Worm (Caenorhabditis elegans) whole organism, L3 larva: Measurements from ENCODE around the gene nhr-218.

Experiments used
- R02D3.7 ChIP-seq: fragments of 150-350 bp; optimal IDR thresholded peaks from 2 replicates; lab custom pipeline; 2014; ENCODE audit warnings: missing biosample characterization, missing genetic modification characterization
- ZK546.5 ChIP-seq: sonication (generic microtip); optimal IDR thresholded peaks from 2 replicates; lab custom pipeline; 2017; ENCODE audit warnings: missing biosample characterization, missing genetic modification characterization
- aly-2 ChIP-seq: fragments of 150-350 bp; optimal IDR thresholded peaks from 2 replicates; lab custom pipeline; 2014; ENCODE audit warnings: missing biosample characterization, missing genetic modification characterization
- ama-1 ChIP-seq: fragments of 150-350 bp; optimal IDR thresholded peaks from 2 replicates; lab custom pipeline; 2018
- ceh-28 ChIP-seq: fragments of 150-350 bp; optimal IDR thresholded peaks from 2 replicates; lab custom pipeline; 2014; ENCODE audit warnings: missing biosample characterization, missing genetic modification reagents, missing genetic modification characterization
- ceh-82 ChIP-seq: fragments of 150-350 bp; optimal IDR thresholded peaks from 2 replicates; lab custom pipeline; 2014; ENCODE audit warnings: missing biosample characterization, missing genetic modification characterization
- daf-12 ChIP-seq: fragments of 150-350 bp; optimal IDR thresholded peaks from 2 replicates; lab custom pipeline; 2014; ENCODE audit warnings: missing biosample characterization, missing genetic modification reagents, missing genetic modification characterization
- egl-27 ChIP-seq: sonication (generic microtip); optimal IDR thresholded peaks from 4 replicates; lab custom pipeline; 2017; ENCODE audit warnings: missing biosample characterization, missing genetic modification reagents, missing genetic modification characterization
- elt-1 ChIP-seq: fragments of 150-350 bp; optimal IDR thresholded peaks from 2 replicates; lab custom pipeline; 2014; ENCODE audit warnings: missing biosample characterization, missing genetic modification characterization
- elt-2 ChIP-seq: sonication (generic microtip); optimal IDR thresholded peaks from 2 replicates; lab custom pipeline; 2016; ENCODE audit warnings: missing genetic modification reagents, mild to moderate bottlenecking, missing genetic modification characterization, missing compliant biosample characterization
- elt-3 ChIP-seq, 3 experiments: fragments of 150-350 bp in 1 of 3; sonication (generic microtip) in 2 of 3; optimal IDR thresholded peaks; 2 replicates in 2 of 3; 4 replicates in 1 of 3; lab custom pipeline; 2014 to 2017; ENCODE audit warnings: missing biosample characterization in 3 of 3, missing genetic modification characterization in 3 of 3
- fkh-10 ChIP-seq: sonication (generic microtip); optimal IDR thresholded peaks from 2 replicates; lab custom pipeline; 2017; ENCODE audit warnings: missing biosample characterization, missing genetic modification reagents, missing genetic modification characterization
- fos-1 ChIP-seq: fragments of 150-350 bp; optimal IDR thresholded peaks from 2 replicates; lab custom pipeline; 2014; ENCODE audit warnings: missing biosample characterization, missing genetic modification characterization
- jun-1 ChIP-seq: fragments of 150-350 bp; optimal IDR thresholded peaks from 2 replicates; lab custom pipeline; 2014; ENCODE audit warnings: missing biosample characterization, missing genetic modification reagents, missing genetic modification characterization
- lin-39 ChIP-seq: fragments of 150-350 bp; optimal IDR thresholded peaks from 2 replicates; lab custom pipeline; 2018; ENCODE audit warnings: missing biosample characterization, missing genetic modification reagents, missing genetic modification characterization
- lsy-12 ChIP-seq: sonication (generic microtip); optimal IDR thresholded peaks from 2 replicates; lab custom pipeline; 2016; ENCODE audit warnings: mild to moderate bottlenecking, missing genetic modification characterization, missing compliant biosample characterization
- mdl-1 ChIP-seq: fragments of 150-350 bp; optimal IDR thresholded peaks from 2 replicates; lab custom pipeline; 2014; ENCODE audit warnings: missing biosample characterization, missing genetic modification characterization
- mml-1 ChIP-seq: fragments of 150-350 bp; sonication (generic microtip); optimal IDR thresholded peaks from 3 replicates; lab custom pipeline; 2014; ENCODE audit warnings: missing biosample characterization, missing genetic modification characterization
- nhr-12 ChIP-seq: fragments of 150-350 bp; optimal IDR thresholded peaks from 2 replicates; lab custom pipeline; 2014; ENCODE audit warnings: missing biosample characterization, missing genetic modification characterization
- nhr-23 ChIP-seq: fragments of 150-350 bp; optimal IDR thresholded peaks from 2 replicates; lab custom pipeline; 2014; ENCODE audit warnings: missing biosample characterization, missing genetic modification reagents, missing genetic modification characterization
- nhr-237 ChIP-seq: fragments of 150-350 bp; optimal IDR thresholded peaks from 2 replicates; lab custom pipeline; 2014; ENCODE audit warnings: missing biosample characterization, missing genetic modification characterization
- nhr-25 ChIP-seq: sonication (generic microtip); optimal IDR thresholded peaks from 2 replicates; lab custom pipeline; 2017; ENCODE audit warnings: missing biosample characterization, missing genetic modification characterization
- nhr-28 ChIP-seq: fragments of 150-350 bp; optimal IDR thresholded peaks from 2 replicates; lab custom pipeline; 2014; ENCODE audit warnings: missing biosample characterization, missing genetic modification characterization
- nhr-67 ChIP-seq: fragments of 150-350 bp; optimal IDR thresholded peaks from 2 replicates; lab custom pipeline; 2014; ENCODE audit warnings: missing biosample characterization, missing genetic modification characterization
- nhr-76 ChIP-seq: fragments of 150-350 bp; sonication (generic microtip); optimal IDR thresholded peaks from 5 replicates; lab custom pipeline; 2014; ENCODE audit warnings: missing biosample characterization, missing genetic modification characterization
- nhr-77 ChIP-seq: fragments of 150-350 bp; optimal IDR thresholded peaks from 2 replicates; lab custom pipeline; 2014; ENCODE audit warnings: missing biosample characterization, missing genetic modification characterization
- pha-4 ChIP-seq: fragments of 150-350 bp; optimal IDR thresholded peaks from 2 replicates; lab custom pipeline; 2014; ENCODE audit warnings: missing biosample characterization, missing genetic modification reagents, missing genetic modification characterization
- pqm-1 ChIP-seq: fragments of 150-350 bp; optimal IDR thresholded peaks from 2 replicates; lab custom pipeline; 2017; ENCODE audit warnings: missing biosample characterization, missing genetic modification characterization, inconsistent platforms
- sea-2 ChIP-seq: fragments of 150-350 bp; sonication (generic microtip); optimal IDR thresholded peaks from 4 replicates; lab custom pipeline; 2014; ENCODE audit warnings: missing biosample characterization, missing genetic modification reagents, missing genetic modification characterization
- skn-1 ChIP-seq: fragments of 150-350 bp; optimal IDR thresholded peaks from 2 replicates; lab custom pipeline; 2014; ENCODE audit warnings: missing biosample characterization, missing genetic modification characterization
- snpc-4 ChIP-seq: fragments of 150-350 bp; optimal IDR thresholded peaks from 2 replicates; lab custom pipeline; 2014; ENCODE audit warnings: missing biosample characterization, missing genetic modification characterization
- tbx-2 ChIP-seq: sonication (generic microtip); optimal IDR thresholded peaks from 2 replicates; lab custom pipeline; 2016; ENCODE audit warnings: mild to moderate bottlenecking, missing genetic modification characterization, missing compliant biosample characterization
- unc-39 ChIP-seq: sonication (generic microtip); optimal IDR thresholded peaks from 4 replicates; lab custom pipeline; 2017; ENCODE audit warnings: missing biosample characterization, missing genetic modification characterization
- zag-1 ChIP-seq: fragments of 150-350 bp; optimal IDR thresholded peaks from 2 replicates; lab custom pipeline; 2014; ENCODE audit warnings: missing biosample characterization, missing genetic modification characterization
- ztf-4 ChIP-seq: fragments of 150-350 bp; optimal IDR thresholded peaks from 2 replicates; lab custom pipeline; 2014; ENCODE audit warnings: missing biosample characterization, missing genetic modification characterization

Gene nhr-218

DNA sequence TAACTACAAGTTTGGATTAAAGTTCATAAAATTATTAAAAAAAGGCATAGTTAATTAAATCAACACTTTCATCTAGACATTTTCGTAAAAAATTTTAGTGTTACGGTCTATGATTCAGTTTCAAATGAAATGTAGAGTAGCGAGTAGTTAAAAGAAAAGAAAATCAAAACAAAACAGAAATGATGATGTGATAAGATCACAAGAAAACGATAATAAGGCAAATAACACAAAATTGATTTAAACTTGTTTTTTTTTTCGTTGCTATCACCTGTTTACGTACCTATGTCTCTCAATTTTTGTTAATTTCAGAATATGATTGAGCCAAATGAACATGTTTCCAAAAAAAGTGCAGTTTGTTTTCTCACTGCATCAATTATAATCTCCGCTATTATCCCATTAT lies 28.3 kb upstream of the nhr-218 start, which contains the start of the genes F21H7.2 and F21H7.12:
TSS of gene F21H7.2 (minus strand) at position 101 of the 400 bp plus-strand sequence.
TSS of gene F21H7.12 (plus strand) at position 270 of the 400 bp plus-strand sequence.
- TF ChIP-seq zag-1 (tag; lab: Kevin White, UChicago) (no peak), mml-1 (tag; lab: Kevin White, UChicago) (no peak), R02D3.7 (no peak), tbx-2 (tag; lab: Kevin White, UChicago) (no peak)

DNA sequence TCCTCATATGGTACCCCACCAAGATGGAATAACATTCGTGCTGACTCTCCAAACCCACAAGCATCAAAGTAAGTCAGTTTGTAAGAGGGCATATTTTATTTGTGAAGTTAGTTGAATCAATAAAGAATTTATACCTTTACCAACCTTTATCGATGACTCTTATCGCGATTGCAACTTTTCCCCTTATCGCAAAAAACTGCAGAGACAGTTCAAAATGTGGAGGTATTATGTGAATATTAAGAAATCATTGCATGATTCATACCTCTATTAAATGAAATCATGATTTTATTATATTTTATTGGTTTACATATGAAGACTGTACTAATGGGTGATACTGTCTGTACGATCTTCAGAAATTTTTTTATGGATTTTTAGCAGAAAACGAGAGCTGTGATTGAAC lies 26.1 kb upstream of the nhr-218 start, which contains the start of gene gst-22:
TSS of gene gst-22 (minus strand) at position 103 of the 400 bp plus-strand sequence.
- TF ChIP-seq ZK546.5 = no peak
- TF ChIP-seq jun-1 (tag; lab: Kevin White, UChicago) = peak; percentile 48
- TF ChIP-seq sea-2 (GFP tag; lab: Kevin White, UChicago) = no peak
- no peak for TF ChIP-seq daf-12 (tag; lab: Kevin White, UChicago)
- no peak for TF ChIP-seq snpc-4 (tag; lab: Kevin White, UChicago)
- TF ChIP-seq ceh-28 (tag; lab: Kevin White, UChicago) = peak; percentile 2
- no peak for TF ChIP-seq nhr-23
- peak; percentile 97 for TF ChIP-seq pqm-1 (tag; lab: Kevin White, UChicago)
- peak; percentile 92 for TF ChIP-seq elt-2 (tag; lab: Kevin White, UChicago)

DNA sequence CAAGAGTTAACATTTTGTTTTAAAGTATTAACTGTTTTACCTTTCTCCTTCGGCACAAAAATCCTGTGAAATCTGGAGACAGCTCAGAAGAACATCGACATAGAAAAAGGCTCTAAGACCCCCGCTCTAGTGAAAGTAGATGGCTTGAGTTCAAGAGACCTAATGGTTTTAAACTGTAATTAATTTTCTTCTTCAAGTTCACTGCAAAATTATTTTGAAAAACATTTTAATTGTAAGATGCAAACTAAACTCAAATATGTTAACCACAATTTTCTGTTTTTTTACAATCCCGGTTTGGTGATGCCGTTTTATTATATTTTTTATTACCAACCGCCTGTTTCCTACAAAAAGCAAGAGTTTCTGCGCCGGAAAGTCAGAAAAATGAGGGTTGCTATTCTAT lies 24.6 kb upstream of the nhr-218 start, which contains the start of gene clec-233:
TSS of gene clec-233 (plus strand) at position 301 of the 400 bp plus-strand sequence.
- TF ChIP-seq aly-2 (tag; lab: Kevin White, UChicago) (no peak), skn-1 (tag; lab: Kevin White, UChicago) (no peak), nhr-28 (tag; lab: Kevin White, UChicago) (no peak), nhr-25 (no peak), elt-1 (tag; lab: Kevin White, UChicago) (no peak), egl-27 (tag; lab: Kevin White, UChicago) (no peak), elt-3 (tag; optimal IDR thresholded peaks at IDR 0.05; lab: Kevin White, UChicago) (no peak), ceh-82 (tag; lab: Kevin White, UChicago) (no peak), pha-4 (tag; lab: Kevin White, UChicago) (no peak)

DNA sequence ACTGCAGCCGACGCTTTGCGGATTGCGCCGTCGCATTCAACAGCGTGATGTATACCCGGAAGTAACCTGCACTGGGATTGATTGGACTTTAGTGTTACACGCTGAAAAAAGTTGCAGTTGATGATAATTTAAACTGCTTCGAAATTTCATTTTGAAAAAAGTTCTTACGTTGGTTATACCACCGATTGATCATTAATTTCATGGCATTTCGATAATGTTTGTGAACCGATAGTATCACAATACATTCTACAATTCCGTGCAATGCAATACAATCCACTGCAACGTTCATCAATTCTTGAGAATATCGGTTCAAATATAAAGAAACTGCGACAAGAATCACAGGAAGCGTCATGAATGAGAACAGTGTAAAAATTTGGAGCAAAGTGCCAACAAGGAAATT lies 23.1 kb upstream of the nhr-218 start, which contains the start of gene F21H7.3:
TSS of gene F21H7.3 (minus strand) at position 101 of the 400 bp plus-strand sequence.
- TF ChIP-seq elt-1 (tag; lab: Kevin White, UChicago) = no peak
- no peak for TF ChIP-seq snpc-4 (tag; lab: Kevin White, UChicago)
- TF ChIP-seq ceh-28 (tag; lab: Kevin White, UChicago) = no peak
- TF ChIP-seq egl-27 (tag; lab: Kevin White, UChicago) = no peak
- no peak for TF ChIP-seq pqm-1 (tag; lab: Kevin White, UChicago)
- no peak for TF ChIP-seq nhr-77 (tag; lab: Kevin White, UChicago)

DNA sequence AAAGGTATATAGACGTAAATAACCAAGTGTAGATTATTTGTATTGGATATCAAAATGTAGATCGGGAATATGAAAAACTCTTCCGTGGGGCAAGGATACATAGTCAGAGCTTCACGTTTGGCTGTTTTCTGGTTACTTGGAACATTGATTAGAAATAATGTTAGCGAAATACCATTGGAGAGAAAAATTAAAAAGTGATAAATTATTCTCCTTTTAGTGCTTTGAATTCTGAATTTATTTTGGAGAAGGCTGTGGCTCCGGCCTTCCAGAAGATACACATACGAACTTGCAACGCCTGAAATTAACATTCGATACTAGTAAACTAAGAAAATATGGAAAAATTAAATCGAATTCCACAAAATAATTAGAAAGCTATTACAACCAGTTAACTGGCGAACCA lies 22.6 kb upstream of the nhr-218 start, which contains the start of gene srh-98:
TSS of gene srh-98 (minus strand) at position 101 of the 400 bp plus-strand sequence.
- TF ChIP-seq elt-3 (tag; optimal IDR thresholded peaks at IDR 0.05; lab: Kevin White, UChicago) (no peak), nhr-23 (no peak), pha-4 (tag; lab: Kevin White, UChicago) (no peak), daf-12 (tag; lab: Kevin White, UChicago) (no peak), lsy-12 (tag; lab: Kevin White, UChicago) (no peak), nhr-237 (tag; lab: Kevin White, UChicago) (no peak)

DNA sequence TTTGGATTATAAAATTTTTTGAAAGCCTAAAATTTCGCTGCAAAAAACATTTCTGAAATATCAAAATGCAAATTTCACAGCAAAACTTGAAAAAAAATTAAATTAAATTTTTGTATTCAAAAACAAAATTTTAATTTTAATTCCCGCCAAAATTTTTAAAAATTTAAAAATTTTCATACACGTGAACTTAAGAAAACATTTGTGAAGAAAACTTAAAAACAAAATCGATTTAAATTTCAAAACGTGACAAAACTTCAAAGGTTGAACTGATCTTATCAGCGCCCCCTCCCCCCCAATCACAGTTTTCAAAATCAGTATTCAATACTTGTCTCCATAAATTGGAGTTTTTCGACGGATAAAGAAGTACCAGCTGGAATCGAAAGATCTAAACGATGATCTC lies 21.0 kb upstream of the nhr-218 start, which contains the start of gene F21H7.5:
TSS of gene F21H7.5 (plus strand) at position 301 of the 400 bp plus-strand sequence.
- TF ChIP-seq fos-1 (no peak), nhr-12 (tag; lab: Kevin White, UChicago) (no peak), lsy-12 (tag; lab: Kevin White, UChicago) (no peak), egl-27 (tag; lab: Kevin White, UChicago) (no peak), nhr-67 (tag; lab: Kevin White, UChicago) (no peak), fkh-10 (GFP tag; lab: Kevin White, UChicago) (no peak), mdl-1 (no peak), nhr-23 (no peak), jun-1 (tag; lab: Kevin White, UChicago) (no peak), unc-39 (tag; lab: Kevin White, UChicago) (no peak), nhr-76 (tag; lab: Kevin White, UChicago) (no peak), nhr-25 (no peak), ceh-28 (tag; lab: Kevin White, UChicago) (no peak), ZK546.5 (no peak), snpc-4 (tag; lab: Kevin White, UChicago) (no peak), ama-1 (lab: Kevin White, UChicago) (no peak), pqm-1 (tag; lab: Kevin White, UChicago) (no peak), ztf-4 (tag; lab: Kevin White, UChicago) (no peak), pha-4 (tag; lab: Kevin White, UChicago) (no peak), lin-39 (tag; lab: Kevin White, UChicago) (no peak)
